Worm (Caenorhabditis elegans) whole organism, L1 larva: ENCODE results near the gene Y69A2AR.46.

Source experiments
- dsc-1 ChIP-seq: sonication (generic microtip); optimal IDR thresholded peaks from 2 replicates; lab custom pipeline; 2016; ENCODE audit warnings: mild to moderate bottlenecking, missing genetic modification characterization, missing compliant biosample characterization
- jun-1 ChIP-seq: fragments of 150-350 bp; optimal IDR thresholded peaks from 2 replicates; lab custom pipeline; 2014; ENCODE audit warnings: missing biosample characterization, missing genetic modification reagents, missing genetic modification characterization
- lin-39 ChIP-seq: fragments of 150-350 bp; optimal IDR thresholded peaks from 2 replicates; lab custom pipeline; 2014; ENCODE audit warnings: missing biosample characterization, missing genetic modification reagents, missing genetic modification characterization
- mep-1 ChIP-seq: fragments of 150-350 bp; optimal IDR thresholded peaks from 2 replicates; lab custom pipeline; 2014; ENCODE audit warnings: missing biosample characterization, missing genetic modification characterization
- pqm-1 ChIP-seq: sonication (generic microtip); optimal IDR thresholded peaks from 3 replicates; lab custom pipeline; 2017; ENCODE audit warnings: missing biosample characterization, missing genetic modification characterization
- skn-1 ChIP-seq: fragments of 150-350 bp; optimal IDR thresholded peaks from 2 replicates; lab custom pipeline; 2014; ENCODE audit warnings: missing biosample characterization, missing genetic modification characterization
- snpc-4 ChIP-seq: fragments of 150-350 bp; optimal IDR thresholded peaks from 2 replicates; lab custom pipeline; 2014; ENCODE audit warnings: missing biosample characterization, missing genetic modification characterization
- unc-130 ChIP-seq: fragments of 150-350 bp; optimal IDR thresholded peaks from 2 replicates; lab custom pipeline; 2017; ENCODE audit warnings: missing biosample characterization, missing genetic modification characterization, inconsistent platforms

DNA sequence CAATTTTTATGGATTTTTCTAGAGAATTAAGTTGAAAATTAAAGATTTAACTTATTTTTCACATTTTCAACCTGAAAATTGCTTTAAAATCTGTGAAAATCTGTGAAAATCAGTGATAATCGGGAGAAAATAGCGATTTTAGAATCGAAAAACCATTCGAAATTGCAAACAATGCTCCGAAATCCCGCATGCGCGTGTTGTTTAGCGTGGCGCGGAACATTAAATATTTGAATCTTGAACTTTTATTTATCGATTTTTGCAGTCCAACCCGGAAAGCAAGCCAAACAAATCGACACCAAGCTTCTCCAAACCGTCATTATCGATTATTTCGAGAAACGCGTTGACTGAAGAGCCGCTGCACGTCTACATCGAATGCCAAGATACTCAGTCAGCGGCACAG is 49.5 kb downstream of the Y69A2AR.46 start:
- TF ChIP-seq pqm-1 (no peak), unc-130 (no peak), dsc-1 (tag; lab: Kevin White, UChicago) (no peak), mep-1 (tag; lab: Kevin White, UChicago) (no peak), jun-1 (no peak), snpc-4 (no peak), lin-39 (tag; lab: Kevin White, UChicago) (no peak), skn-1 (tag; lab: Kevin White, UChicago) (no peak)
